Fruit fly (Drosophila melanogaster) whole organism, larva: ENCODE measurements around the gene bru2.

ENCODE experiments used
- noc ChIP-seq: fragments of 200-800 bp; sonication (Bioruptor generic); optimal IDR thresholded peaks from 3 replicates; lab custom pipeline; 2019; ENCODE audit warnings: missing biosample characterization, mild to moderate bottlenecking, missing genetic modification characterization, moderate library complexity

bru2 gene

DNA sequence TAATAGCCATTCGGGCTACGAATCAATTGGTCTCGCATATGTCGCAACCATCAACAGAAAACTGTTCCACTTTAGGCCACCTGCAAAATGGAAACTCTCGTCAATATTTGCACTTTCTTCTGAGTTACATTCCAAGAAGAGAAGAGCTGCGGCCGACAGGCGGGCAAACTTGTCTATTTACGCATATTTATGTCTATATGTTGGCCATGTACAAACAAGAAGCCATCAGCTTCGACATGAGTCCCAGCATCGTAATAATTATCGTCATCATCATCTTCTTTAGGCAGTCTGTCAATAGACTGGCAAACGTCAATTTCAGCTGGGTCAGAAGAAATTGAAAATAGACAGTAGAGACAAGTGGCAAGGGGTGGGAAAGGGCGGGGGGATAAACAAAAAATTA lies 27.7 kb downstream of the bru2 start:
- no peak for TF ChIP-seq noc

DNA sequence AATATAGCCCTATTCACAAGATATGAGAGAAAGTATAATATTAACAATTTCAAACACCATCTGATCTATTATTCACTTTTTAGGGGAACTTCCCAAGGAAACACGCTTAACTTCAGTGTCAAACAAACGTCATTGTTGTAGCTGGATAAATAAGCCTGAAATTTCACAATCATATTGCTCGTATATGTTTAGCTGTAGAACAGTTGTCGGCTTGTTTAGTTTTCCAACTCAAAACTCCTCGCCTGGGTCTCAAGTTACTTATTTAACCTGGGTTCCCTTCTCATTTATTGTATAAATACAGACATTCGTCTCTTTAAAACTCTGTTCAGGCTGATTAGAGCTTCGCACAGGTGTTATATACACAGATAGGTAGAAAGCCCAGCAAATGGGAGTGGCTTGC lies 28.4 kb downstream of the bru2 start:
- peak; percentile 15 for TF ChIP-seq noc

DNA sequence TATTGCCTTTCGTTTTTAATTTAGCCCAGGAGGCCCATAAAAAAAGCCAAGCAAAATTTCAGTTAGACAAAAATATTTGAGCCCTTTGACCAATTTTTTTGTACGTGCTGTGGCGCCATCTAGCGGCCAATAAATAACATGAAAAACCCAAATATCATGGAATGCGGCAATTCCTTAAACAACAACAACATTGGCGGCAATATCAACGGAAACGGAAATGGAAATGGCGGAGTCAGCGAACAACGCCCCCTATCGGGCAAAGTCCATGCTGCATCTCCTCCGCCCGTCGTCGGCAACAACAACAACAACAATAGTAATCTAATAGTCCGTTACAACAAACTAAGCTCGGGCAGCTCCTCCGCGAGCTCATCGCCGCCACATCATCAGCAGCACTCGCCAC lies 29.5 kb downstream of the bru2 start:
- TF ChIP-seq noc: no peak

DNA sequence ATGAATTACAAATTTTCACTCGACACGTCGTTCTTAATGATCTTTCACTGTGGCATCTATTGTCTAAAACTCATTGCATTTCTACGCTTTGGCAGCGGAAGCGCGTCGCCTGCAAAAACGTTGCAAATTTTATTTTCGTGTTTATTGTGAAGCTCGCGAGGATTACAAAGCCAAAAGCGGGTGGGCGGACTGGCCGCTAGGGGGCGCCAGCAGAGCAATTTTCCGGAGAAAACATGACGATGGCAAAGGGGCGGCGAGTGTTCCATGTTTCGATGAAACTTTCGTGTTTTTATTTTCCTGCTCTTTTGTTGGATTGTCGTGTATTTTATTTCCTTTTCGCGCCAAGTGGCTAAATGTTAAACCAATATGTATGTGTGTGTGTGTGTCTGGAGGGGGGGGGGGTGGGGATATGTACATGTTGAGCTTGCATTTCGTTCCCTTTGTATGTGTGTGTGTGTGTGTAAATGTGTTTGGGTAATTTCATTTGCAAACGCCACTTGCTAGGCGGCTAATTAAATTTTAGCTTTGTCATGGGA lies 30.6 kb downstream of the bru2 start:
- TF ChIP-seq noc: no peak

DNA sequence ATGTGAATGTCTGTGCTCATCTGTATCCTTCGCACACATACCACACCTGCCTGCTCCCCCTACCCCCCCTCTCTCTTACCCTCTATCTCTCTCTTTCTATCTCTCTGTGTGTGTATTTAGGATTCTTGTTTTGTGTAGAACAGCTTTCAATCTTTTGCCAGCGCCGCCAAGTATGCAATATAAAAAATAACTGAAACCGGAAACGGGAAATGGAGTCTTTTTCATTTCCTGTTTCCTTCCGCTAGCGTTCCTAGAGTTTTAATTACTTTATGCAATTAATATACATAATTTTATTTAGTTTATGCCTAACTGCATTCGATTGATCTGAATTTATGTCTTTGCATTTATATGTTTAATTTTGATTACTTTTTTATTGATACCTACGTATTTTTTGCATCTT lies 48.4 kb downstream of the bru2 start:
- no peak for TF ChIP-seq noc

DNA sequence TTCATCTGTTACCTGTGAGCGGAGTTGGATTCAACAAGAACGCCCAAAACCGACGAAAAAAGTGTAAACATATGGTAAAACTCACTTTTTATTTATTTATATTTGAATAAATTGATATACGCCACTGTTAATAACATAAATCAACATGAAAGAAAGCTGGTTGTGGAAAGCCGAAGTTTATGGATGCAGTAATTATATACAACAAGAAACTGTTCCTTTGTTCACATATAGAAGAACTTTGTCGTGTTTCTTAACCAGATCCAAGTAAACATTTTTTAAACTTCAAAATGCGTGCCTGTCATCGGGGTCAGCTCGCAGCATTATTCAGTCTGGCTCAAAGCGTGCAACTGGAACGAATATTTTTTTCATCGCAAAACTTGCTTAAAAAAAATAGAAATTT lies 54.0 kb downstream of the bru2 start, which contains the start of gene Pkd2:
Gene Pkd2 (plus strand): TSS at position 301 of the 400 bp plus-strand sequence.
- no peak for TF ChIP-seq noc

DNA sequence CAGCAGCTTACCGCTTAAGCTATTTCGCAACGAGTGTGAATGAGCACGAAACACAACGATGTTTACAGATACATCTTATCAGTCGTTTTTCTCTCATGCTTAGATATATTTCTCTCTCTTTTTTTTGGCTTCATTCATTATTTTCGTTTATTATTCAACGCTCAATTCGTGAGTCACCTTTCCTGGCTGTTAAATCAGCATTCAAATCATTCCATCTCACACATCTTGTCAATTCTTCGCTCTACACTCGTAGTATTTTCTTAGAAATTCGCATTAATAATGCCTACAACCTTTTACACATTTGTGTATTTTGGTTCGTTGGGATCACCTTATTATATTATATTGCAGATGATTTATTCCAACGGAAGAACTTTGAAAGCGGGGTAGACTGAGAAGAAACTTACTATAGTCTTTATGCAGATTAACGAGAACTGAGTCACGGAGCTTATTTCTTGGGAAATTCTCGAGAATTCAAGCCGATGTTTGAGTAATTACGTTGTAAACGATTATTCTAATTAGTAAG lies 60.6 kb downstream of the bru2 start:
- TF ChIP-seq noc: no peak

DNA sequence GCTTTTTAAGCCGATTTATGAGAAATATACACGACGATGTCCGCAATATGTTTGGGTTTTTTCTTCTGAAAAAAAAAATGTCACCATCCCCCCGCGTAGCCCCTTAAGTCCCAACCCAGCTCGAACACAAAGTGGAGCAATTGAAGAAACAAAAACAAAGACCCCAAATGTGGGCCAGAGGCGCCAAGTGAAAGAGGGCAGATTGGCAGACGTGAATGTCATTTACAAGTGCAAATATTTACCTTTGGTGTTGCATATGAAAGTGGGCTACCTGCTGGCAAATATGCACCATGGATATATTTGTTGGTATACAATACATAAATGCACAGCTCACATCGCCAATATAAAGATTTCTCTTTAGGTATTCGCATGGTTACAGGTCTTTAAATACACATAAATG lies 66.7 kb downstream of the bru2 start:
- TF ChIP-seq noc: no peak

DNA sequence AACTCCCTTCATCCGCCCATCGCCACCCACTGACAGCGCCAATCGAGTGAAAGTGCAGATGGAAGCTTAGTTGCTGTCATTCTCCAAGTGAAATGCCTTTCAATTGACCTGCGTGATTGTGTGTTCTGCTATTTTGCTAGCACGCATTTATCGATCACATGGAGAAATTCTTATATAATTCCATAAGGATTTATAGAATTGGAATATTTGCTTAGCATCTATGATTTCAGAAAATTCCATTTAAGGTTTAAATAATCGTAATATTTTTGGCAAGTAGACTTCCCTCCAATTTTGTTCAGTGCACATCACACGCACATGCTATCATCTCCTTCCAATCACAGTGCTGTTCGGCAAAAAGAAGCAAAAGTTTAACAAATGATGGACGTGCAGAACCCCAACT lies 69.9 kb downstream of the bru2 start:
- no peak for TF ChIP-seq noc

DNA sequence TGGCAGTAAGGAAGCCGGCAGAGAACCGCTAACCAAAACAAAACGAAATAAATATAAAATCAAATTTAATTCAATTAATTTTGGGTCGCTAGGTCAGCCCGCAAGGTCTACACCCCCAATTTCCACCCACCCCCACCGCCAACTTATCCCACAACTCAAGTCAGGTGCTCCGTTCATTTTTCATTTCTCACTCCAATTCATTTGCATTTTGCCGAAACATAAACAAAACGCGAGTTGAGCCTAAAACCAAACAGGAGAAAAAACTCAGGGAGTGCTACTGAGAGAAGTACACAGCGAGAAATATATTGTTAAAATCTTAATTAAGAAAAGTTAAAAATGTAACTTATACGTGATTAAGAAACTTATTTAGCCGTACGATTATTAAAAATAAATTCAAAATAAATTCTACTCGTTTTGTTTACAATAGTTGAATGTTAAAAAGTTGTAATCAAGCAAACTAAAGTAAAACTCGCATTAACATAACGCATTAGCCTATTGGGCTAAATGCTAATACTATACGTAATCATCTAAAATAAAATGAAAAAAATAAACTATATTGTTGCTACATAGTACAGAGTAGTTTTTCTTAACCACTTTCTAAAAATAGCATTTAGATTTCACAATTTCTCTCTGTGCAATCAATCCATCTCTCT lies 71.6 kb downstream of the bru2 start:
- TF ChIP-seq noc: no peak

DNA sequence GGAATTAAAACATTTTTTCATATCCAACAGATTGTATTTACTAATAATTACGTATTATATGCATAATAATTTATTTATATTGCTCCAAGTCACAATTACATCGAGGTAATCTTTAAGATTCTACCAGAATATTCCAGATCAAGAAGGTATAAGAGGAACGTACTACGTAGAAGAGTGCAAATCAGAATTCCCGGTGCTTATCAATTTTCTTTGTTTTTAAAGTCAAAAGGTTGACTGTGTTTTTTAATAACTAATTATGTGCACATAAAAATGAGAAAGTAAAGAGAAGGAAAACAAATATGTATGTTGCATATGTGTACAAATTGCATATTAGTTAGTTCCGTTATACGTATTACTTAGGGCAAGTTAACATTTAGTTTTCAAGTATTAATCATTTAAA lies 77.2 kb downstream of the bru2 start:
- no peak for TF ChIP-seq noc

DNA sequence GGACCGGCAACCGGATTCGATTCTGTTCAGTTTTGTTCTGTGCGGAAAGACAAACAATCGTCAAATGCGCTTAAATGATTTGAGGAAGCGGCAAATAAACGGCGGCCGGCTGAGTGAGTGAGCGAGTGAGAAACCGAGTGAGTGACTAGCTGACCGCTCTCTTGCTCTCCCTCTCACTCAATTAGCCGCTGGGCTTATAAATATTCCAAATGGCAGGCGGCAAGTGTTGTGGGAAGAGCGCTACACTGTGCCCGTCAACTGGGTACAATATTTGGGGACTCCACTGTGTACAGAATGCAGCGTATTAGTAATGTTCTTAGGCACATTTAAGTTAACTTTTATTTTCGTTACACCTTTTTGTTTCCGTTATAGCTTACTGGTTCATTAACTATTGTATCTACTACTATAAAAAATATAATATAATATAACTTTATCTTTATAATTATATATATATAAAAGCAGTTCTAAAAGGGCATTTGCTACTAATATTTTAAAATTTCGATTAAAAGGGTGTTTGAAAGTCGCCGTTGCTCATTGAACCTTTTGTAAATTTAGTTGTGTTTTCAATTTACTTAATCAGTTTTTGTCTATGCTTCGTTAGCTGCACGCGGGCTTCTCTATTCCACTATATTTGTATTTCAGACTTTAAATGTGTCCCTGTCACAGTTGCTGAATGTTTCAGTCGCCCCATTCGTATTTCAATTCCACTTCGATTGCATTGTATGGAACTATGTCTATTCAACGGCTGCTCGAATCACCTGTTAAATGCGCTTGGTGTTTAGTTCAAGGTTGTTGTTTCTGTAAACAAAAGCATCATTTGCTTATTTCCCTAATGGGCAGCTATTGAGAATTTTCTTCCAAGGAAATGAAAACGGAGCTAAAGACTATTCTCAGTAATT lies 78.0 kb downstream of the bru2 start:
- no peak for TF ChIP-seq noc

DNA sequence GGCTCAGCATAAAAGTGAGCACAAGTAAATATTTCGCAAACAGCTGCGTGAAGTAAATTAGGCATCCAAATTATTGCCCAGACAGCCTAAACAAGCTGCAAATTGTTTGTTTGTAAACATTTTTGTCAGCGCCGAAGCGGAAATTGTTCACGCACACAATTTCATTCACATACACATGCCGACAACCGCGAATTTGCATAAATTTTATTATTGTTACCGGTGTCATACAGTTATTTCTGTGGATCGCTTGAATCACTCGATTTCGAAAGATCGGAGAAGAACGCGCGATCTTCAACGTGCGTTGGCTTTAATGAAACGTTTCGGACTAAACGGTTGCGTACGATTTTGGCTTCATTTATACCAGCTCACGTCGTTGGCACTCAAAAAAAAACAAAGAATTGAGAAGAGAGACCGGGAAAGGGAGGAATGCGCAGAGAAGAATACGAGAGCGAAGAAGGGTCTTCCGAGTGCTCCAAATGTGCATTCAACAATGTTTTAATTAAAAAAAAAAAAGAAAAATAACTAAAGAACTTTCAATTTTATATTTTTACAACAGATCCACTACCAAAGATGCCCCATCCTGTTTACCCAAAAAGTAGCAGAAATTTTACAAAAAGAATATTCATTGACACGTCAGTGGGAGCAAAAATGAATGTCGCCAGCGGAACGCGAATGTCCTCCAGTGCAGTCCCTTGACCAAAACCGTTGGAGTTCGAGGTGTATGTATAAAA lies 79.3 kb downstream of the bru2 start, which contains the start of gene vir-1:
Gene vir-1 (minus strand): TSS at position 334 of the 731 bp plus-strand sequence.
- TF ChIP-seq noc: no peak

DNA sequence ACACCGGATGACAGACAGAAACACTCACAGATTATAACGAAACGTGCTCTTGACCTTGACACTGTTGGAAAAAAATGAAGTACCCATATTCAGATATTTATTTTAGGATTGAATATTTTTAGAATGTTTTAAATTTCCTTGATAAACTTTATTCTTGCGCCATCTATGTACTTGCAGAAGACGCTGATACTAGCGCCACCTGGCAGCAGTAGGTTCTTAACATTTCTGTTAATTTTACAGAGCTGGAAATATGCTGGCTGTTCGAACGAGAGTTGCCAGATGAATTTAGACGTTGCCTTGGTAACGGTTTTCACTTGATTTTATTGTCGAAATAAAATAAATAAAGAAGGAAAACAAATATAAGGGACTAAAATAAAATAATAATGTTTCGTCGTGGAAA lies 80.5 kb downstream of the bru2 start, which contains the start of gene Fam92:
Gene Fam92 (plus strand): TSS at position 350 of the 400 bp plus-strand sequence.
- TF ChIP-seq noc: no peak

DNA sequence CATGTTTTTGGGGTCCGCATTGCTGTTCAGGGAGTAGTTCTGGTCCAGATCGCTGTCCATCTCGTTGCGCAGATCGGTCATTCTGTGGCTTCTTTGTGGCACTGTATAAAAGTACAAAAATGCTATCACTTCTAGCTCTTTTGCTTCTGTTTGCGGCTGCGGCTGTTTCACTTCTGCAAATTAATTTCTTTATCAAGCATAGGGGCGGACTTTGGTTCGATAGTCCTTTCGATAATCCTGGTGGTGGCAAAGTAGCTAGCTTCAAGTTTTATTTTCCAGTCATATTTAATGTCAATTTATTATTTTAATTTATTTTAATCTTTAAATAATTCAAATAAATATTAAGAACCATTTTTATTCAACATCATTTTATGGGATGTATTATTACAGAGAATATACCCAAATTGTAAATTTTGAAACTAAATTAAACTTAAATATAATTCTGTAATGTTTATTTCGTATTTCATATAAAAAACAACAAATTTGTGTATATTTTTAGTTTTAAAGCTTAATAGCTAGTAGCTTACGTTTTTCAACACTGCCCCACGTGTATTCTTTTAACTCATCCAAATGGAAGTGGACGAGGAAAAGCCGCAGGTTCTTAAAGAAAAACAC lies 83.6 kb downstream of the bru2 start, which contains the start of the genes CG5446 and Trm1:
Gene CG5446 (minus strand): TSS at position 223 of the 615 bp plus-strand sequence.
Gene Trm1 (plus strand): TSS at position 542 of the 615 bp plus-strand sequence.
- TF ChIP-seq noc: peak; percentile 78

DNA sequence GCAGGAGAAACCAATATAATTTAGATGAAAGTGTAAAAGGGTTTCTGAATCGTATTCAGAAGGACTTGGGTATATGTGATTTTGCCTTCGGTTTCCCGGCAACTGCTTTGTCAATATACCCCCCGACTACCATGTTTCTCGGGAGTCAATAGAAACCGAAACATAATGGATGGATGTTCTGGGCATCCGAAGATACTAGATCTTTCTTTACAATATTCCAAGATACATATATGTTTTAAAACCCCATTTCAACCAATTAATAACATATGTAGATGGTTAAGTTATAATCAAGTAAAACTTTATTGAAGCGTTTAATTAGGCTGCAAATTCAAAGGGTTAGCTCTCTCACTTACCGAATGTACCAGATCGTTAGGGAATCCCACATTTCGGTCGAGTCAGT lies 86.8 kb downstream of the bru2 start, which contains the start of gene CG5435:
Gene CG5435 (minus strand): TSS at position 101 of the 400 bp plus-strand sequence.
- no peak for TF ChIP-seq noc
